Fruit fly (Drosophila melanogaster): Measurements from ENCODE around the gene kumpel.

The kumpel gene

DNA sequence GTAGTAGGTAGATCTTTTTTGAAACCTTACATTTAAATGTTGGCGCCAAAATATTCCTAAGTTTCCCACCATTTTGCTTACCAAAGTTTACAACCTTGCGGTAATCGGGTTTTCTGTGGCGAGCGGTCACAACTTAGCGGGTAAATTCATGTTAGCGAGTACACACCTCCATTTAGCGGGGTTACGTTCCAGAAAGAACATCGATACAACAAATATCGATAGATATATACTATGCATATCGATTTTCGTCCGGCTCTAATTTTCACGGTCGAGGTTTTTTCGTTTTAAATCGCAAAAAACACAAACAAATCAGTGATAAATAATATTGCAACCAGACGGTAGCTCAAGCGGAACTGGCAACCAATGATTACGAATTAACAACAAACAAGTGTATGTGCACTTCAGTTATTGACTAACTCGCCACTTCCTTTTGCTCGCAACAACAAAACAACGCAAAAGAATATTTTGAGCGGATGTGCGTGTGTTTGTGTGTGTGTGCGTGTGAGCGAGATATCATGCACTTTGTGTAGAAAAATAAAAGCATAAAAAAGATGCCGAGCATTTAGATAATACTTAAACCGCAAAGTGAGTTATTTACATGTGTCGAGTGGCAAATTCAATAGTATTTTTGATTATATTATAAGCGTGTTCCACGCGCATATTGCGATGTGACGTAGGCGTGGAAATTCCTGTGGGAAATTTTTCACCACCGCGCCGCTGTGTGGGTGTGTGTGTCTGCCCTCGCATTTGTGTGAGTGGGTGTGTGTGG lies 18.3 kb upstream of the kumpel start, which contains the start of gene Lnk:
Gene Lnk, plus strand, starts transcription at position 236 of the 769 bp plus-strand sequence.
- TF ChIP-seq psq (optimal IDR thresholded peaks at IDR 0.05) = no peak
- TF ChIP-seq insv (optimal IDR thresholded peaks at IDR 0.05) = no peak
- no peak for TF ChIP-seq ttk (optimal IDR thresholded peaks at IDR 0.05)
- TF ChIP-seq Sin3A (optimal IDR thresholded peaks at IDR 0.05) = no peak
- no peak for TF ChIP-seq Myc (optimal IDR thresholded peaks at IDR 0.05)
- no peak for TF ChIP-seq h (optimal IDR thresholded peaks at IDR 0.05)

DNA sequence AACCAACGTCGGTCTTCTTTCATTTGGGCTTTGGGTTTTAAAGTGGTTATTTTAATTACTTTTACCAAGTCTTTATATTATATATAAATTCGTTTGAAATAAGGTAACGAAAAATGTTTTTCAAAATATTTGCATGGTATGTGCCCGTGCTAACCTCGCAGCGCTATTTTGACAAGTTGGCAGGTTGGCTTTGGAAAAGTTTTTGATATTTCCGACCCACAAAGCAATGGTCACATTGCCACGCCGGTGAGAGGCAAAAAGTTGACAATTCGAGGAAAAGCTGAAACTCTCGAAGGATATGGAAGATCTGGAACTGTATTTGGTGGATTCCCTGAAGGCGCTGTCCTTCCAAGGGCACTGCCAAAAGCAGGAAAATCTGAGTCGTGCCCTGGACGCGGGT lies 13.6 kb upstream of the kumpel start, which contains the start of gene CG5913:
Gene CG5913, plus strand, starts transcription at position 224 of the 400 bp plus-strand sequence.
- TF ChIP-seq psq (optimal IDR thresholded peaks at IDR 0.05) (no peak), Myc (optimal IDR thresholded peaks at IDR 0.05) (no peak), ttk (optimal IDR thresholded peaks at IDR 0.05) (no peak), insv (optimal IDR thresholded peaks at IDR 0.05) (no peak), Sin3A (optimal IDR thresholded peaks at IDR 0.05) (no peak), h (optimal IDR thresholded peaks at IDR 0.05) (no peak)

DNA sequence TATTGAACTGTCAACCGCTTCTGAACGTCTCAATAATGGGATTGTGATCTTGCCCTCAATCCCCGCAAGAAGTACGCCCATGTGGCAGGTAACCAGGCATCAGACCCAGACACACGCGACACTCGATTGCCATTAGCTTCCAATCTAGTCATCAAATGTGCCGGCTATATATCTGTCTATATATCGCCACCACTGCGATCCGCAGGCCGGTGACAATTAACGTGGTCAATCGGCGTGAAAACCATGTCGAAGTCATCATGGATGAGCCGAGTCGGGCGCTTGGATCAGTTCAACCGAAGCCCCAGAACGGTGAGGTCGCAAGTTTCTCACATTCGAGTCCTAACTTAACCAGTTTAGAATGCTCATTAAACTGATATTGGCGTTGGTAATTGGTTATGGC lies 11.3 kb upstream of the kumpel start, which contains the start of gene Sodq:
Gene Sodq, plus strand, starts transcription at position 301 of the 400 bp plus-strand sequence.
- TF ChIP-seq Sin3A (optimal IDR thresholded peaks at IDR 0.05) (no peak), Myc (optimal IDR thresholded peaks at IDR 0.05) (no peak), ttk (optimal IDR thresholded peaks at IDR 0.05) (no peak), h (optimal IDR thresholded peaks at IDR 0.05) (no peak), psq (optimal IDR thresholded peaks at IDR 0.05) (no peak), insv (optimal IDR thresholded peaks at IDR 0.05) (no peak)

DNA sequence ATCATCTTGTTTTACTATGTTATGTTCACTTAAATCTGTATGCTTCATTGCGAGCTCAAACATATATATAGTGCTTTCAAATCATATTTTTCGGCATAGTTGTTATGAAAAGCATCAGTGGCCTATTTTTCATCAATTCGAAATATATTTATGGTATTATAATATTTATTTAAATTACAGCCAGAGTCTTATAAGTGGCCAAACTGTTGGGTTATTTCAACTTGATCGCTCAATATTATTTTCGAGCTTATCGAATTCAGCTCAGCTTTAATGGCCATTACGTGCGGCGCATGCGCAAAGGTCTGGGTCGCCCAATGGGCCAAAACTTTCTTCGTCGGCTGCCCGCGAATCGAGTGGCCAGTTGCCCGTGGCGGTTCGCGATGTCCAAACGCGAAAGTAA lies 9.6 kb upstream of the kumpel start, which contains the start of gene Mco3:
Gene Mco3, plus strand, starts transcription at position 301 of the 400 bp plus-strand sequence.
- TF ChIP-seq insv (optimal IDR thresholded peaks at IDR 0.05) (no peak), Sin3A (optimal IDR thresholded peaks at IDR 0.05) (no peak), Myc (optimal IDR thresholded peaks at IDR 0.05) (no peak), psq (optimal IDR thresholded peaks at IDR 0.05) (no peak), ttk (optimal IDR thresholded peaks at IDR 0.05) (no peak), h (optimal IDR thresholded peaks at IDR 0.05) (no peak)

DNA sequence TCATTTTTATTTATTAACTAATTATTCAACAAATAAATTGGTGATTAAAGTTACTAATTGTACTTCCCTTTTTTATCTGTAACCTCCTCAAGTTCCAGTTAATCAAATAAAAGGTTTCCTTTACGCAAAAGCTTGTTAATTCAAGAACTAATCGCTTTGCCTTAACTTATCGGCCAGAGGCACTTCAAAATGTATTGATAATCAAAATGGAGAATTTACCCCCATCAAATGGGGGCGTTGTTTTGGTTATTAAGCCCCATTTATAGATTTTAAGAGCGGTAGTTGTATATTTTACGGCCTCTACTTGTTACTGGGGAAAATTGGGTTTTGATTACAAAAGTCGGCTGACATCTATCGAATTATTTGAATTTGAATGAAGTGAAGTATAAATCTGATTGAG lies 7.1 kb upstream of the kumpel start, which contains the start of gene CG31091:
Gene CG31091, plus strand, starts transcription at position 214 of the 400 bp plus-strand sequence.
- TF ChIP-seq Myc (optimal IDR thresholded peaks at IDR 0.05) = no peak
- TF ChIP-seq psq (optimal IDR thresholded peaks at IDR 0.05) = no peak
- TF ChIP-seq h (optimal IDR thresholded peaks at IDR 0.05) = no peak

DNA sequence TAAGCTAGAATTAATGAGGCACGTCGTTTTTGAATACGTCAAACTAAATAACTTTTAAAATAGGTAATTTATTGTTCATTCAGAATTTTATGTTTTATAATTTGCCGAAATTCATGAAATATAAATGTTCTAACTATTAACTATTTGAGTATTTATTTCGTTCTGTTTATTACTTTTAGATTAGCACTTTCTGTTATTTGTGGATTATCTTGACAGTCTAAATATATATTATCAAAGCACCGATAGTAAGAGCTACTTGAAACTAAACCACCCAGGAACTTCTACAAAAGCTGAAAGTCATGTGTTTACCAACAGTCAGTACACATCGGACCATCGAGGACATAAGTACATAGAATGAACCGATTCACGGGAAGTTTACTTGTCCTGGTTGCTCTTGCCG lies 4.5 kb upstream of the kumpel start, which contains the start of gene CG31089:
Gene CG31089, plus strand, starts transcription at position 301 of the 400 bp plus-strand sequence.
- no peak for TF ChIP-seq h (optimal IDR thresholded peaks at IDR 0.05)
- no peak for TF ChIP-seq psq (optimal IDR thresholded peaks at IDR 0.05)
- no peak for TF ChIP-seq insv (optimal IDR thresholded peaks at IDR 0.05)
- TF ChIP-seq Sin3A (optimal IDR thresholded peaks at IDR 0.05) = no peak
- TF ChIP-seq Myc (optimal IDR thresholded peaks at IDR 0.05) = no peak
- TF ChIP-seq ttk (optimal IDR thresholded peaks at IDR 0.05) = no peak

DNA sequence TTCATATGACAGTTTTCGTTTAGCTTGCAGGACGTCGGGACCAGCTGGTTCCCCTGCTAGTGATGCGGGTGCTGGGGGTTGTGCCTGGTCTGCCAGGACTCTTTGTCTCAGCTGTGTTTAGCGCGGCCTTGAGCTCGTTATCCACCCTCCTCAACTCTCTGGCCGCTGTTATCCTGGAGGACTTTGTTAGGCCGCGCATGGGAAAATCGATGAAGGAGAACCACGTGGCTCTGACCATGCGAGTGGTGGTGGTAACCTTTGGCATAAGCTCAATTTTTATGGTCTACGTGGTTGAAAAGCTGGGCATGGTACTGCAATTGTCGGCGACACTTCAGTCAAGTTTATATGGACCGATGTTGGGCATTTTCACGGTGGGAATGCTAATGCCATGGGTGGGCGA lies 13.1 kb downstream of the kumpel start:
- TF ChIP-seq insv (optimal IDR thresholded peaks at IDR 0.05) = no peak
- TF ChIP-seq Myc (optimal IDR thresholded peaks at IDR 0.05) = no peak
- TF ChIP-seq h (optimal IDR thresholded peaks at IDR 0.05) = no peak
- TF ChIP-seq psq (optimal IDR thresholded peaks at IDR 0.05) = no peak
- no peak for TF ChIP-seq ttk (optimal IDR thresholded peaks at IDR 0.05)
- TF ChIP-seq Sin3A (optimal IDR thresholded peaks at IDR 0.05) = no peak

DNA sequence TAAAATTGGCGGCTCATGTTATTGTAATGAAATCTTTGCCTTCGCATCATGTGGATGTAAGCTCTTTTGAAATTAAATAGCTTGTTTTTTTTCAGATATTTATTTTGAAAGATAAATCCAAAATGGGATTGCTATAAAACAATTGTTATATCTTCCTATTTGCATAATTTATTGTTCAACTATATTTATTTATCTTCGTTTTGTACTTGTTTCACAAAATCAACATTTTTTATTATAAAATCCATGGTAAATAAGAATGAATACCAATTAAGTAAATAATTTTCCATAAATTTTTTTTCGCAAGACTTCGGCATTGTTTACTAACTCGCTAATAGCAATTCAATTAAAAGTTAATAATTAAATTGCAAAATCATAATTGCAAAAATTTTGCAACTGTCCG lies 15.7 kb downstream of the kumpel start, which contains the start of gene CG14546:
Gene CG14546, minus strand, starts transcription at position 101 of the 400 bp plus-strand sequence.
- TF ChIP-seq Myc (optimal IDR thresholded peaks at IDR 0.05) (no peak), Sin3A (optimal IDR thresholded peaks at IDR 0.05) (no peak), ttk (optimal IDR thresholded peaks at IDR 0.05) (no peak), insv (optimal IDR thresholded peaks at IDR 0.05) (no peak), h (optimal IDR thresholded peaks at IDR 0.05) (no peak), psq (optimal IDR thresholded peaks at IDR 0.05) (no peak)

DNA sequence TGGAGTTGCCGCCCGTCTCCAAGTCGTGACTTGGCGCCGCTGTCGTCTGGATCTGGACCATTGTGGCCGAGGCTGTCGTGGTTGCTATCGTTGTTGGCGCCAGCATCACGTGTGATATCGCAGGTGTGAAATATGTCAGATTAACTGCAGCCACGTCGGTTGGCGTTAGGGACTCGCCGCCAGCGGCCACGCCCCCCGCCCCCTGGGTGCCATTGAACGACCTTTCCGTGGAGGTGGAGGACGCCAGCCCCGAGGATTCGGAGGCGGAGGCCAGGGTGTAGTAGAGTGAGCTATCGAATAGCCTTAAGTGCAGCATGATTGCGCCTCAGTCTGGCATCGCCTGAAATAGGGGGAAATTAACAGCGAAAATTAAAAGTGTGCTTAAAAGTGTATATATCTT lies 34.5 kb downstream of the kumpel start:
- TF ChIP-seq Myc (optimal IDR thresholded peaks at IDR 0.05) = no peak
- TF ChIP-seq Sin3A (optimal IDR thresholded peaks at IDR 0.05) = no peak
- no peak for TF ChIP-seq h (optimal IDR thresholded peaks at IDR 0.05)
- TF ChIP-seq psq (optimal IDR thresholded peaks at IDR 0.05) = no peak

DNA sequence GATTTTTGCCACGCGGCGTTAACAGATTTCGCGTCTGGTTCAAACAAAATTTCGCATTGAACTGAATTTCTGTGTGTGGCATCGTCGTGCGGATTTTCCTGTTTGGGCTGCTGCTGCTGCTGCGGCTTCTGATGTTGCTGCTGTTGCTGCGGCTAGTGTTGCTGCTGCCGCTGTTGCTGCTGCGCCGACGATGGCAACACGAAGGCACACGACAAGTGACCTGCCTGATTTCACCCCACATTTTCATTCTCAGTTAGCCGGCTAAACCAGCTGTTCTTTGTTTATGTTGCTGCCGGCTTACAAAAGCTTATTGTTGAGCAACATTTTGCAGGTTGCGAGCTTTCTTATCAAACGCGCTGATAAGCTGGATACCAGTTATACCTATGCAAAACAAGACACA lies 49.3 kb downstream of the kumpel start, which contains the start of gene CCAP-R:
Gene CCAP-R, minus strand, starts transcription at position 179 of the 400 bp plus-strand sequence.
- no peak for TF ChIP-seq h (optimal IDR thresholded peaks at IDR 0.05)
- TF ChIP-seq Myc (optimal IDR thresholded peaks at IDR 0.05) = no peak
- no peak for TF ChIP-seq Sin3A (optimal IDR thresholded peaks at IDR 0.05)
- no peak for TF ChIP-seq insv (optimal IDR thresholded peaks at IDR 0.05)
- TF ChIP-seq psq (optimal IDR thresholded peaks at IDR 0.05) = no peak
- TF ChIP-seq ttk (optimal IDR thresholded peaks at IDR 0.05) = no peak

DNA sequence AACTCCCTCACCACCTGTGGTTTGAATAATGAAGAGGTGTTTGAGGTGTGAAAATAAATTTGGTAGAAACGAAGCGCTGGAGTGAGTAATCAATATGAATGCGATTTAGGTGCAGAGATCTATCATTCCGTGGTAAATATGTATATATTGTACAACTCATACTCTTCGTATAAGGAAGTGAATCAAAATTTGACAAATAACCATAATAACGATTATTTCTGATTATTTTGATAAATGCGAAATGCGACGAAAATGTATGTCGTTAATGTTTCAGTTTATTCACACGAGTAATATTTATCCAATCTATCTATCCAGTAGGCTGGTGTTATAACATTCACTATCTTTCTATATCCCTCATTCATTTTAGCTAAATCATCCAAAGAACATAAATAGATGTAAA lies 52.2 kb downstream of the kumpel start, which contains the start of gene CG14540:
Gene CG14540, plus strand, starts transcription at position 301 of the 400 bp plus-strand sequence.
- TF ChIP-seq Myc (optimal IDR thresholded peaks at IDR 0.05) (no peak), h (optimal IDR thresholded peaks at IDR 0.05) (no peak), ttk (optimal IDR thresholded peaks at IDR 0.05) (no peak), psq (optimal IDR thresholded peaks at IDR 0.05) (no peak), Sin3A (optimal IDR thresholded peaks at IDR 0.05) (no peak), insv (optimal IDR thresholded peaks at IDR 0.05) (no peak)

DNA sequence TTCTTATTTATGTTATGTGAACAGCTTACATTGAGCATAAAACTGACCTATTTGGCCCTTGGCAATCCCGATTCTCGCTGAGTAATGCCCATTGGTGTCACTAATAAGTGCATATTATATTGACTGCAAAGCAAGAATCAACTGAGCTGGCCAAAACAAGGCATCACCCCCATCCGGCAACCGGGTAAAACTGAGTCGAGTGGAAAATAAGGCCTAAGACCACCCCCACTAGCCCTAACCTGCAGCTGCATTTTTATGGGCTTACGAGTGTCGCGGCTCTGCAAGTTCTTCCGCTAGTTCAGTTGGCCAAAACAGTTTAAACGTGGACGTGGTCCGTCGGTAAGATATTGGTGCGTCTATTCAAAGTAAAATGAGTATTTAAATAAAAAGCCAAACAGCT lies 54.9 kb downstream of the kumpel start, which contains the start of gene boss:
Gene boss, plus strand, starts transcription at position 301 of the 400 bp plus-strand sequence.
- no peak for TF ChIP-seq ttk (optimal IDR thresholded peaks at IDR 0.05)
- TF ChIP-seq Myc (optimal IDR thresholded peaks at IDR 0.05) = no peak
- no peak for TF ChIP-seq Sin3A (optimal IDR thresholded peaks at IDR 0.05)
- TF ChIP-seq insv (optimal IDR thresholded peaks at IDR 0.05) = no peak
- TF ChIP-seq psq (optimal IDR thresholded peaks at IDR 0.05) = no peak
- TF ChIP-seq h (optimal IDR thresholded peaks at IDR 0.05) = no peak

Data from Kc167 (cell line).